Fruit fly (Drosophila melanogaster) Kc167 (cell line): ENCODE measurements around the gene ppk20.

Source experiments
- Myc ChIP-seq: fragments of >200 bp; optimal IDR thresholded peaks from 2 replicates; lab custom pipeline; 2017; ENCODE audit warnings: missing external identifiers
- Sin3A ChIP-seq: fragments of >200 bp; optimal IDR thresholded peaks from 2 replicates; lab custom pipeline; 2018; ENCODE audit warnings: missing external identifiers
- h ChIP-seq: fragments of >200 bp; optimal IDR thresholded peaks from 3 replicates; lab custom pipeline; 2018; ENCODE audit warnings: missing external identifiers
- insv ChIP-seq: fragments of >200 bp; optimal IDR thresholded peaks from 3 replicates; lab custom pipeline; 2018; ENCODE audit warnings: missing external identifiers
- psq ChIP-seq: fragments of >200 bp; optimal IDR thresholded peaks from 2 replicates; lab custom pipeline; 2017; ENCODE audit warnings: missing external identifiers
- ttk ChIP-seq: sonication (Bioruptor generic); optimal IDR thresholded peaks from 2 replicates; lab custom pipeline; 2017; ENCODE audit warnings: missing external identifiers

Gene ppk20

DNA sequence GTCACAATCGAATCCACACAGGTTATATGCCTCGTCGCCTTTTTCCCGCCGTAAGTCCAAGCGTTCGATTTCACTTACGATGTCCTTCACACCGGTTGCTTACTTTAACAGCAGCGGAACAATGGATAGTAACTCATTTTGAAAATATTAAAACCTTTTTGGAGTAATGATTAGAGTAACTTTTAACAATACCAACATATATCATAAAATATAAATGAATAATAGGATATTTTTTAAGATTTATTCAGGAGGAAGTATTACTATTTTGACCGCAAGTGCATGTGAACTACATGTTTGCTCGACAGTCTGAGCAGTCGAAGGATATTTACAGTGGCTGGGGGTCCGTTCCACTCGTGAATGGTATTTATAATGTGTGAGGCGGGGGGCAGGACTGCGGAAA lies 51.5 kb downstream of the ppk20 start:
- no peak for TF ChIP-seq ttk
- no peak for TF ChIP-seq Myc
- no peak for TF ChIP-seq insv (lab: Kevin White, UChicago)
- no peak for TF ChIP-seq h
- no peak for TF ChIP-seq Sin3A (lab: Kevin White, UChicago)
- no peak for TF ChIP-seq psq (lab: Kevin White, UChicago)
